Worm (Caenorhabditis elegans) whole organism, midembryonic: ENCODE measurements around the gene H17B01.5.

Experiments used
- T22C8.4 ChIP-seq: fragments of 200-800 bp; sonication (Bioruptor generic); IDR thresholded peaks from 2 replicates; pipeline ENCODE4 v1.3.6; 2022; ENCODE audit warnings: missing genetic modification characterization, missing compliant biosample characterization
- cog-1 ChIP-seq: sonication (generic microtip); optimal IDR thresholded peaks from 2 replicates; lab custom pipeline; 2016; ENCODE audit warnings: missing genetic modification characterization, missing compliant biosample characterization
- flt-1 ChIP-seq: fragments of 200-800 bp; sonication (Bioruptor generic); IDR thresholded peaks from 2 replicates; pipeline ENCODE4 v1.3.6; 2022; ENCODE audit warnings: missing genetic modification characterization, missing compliant biosample characterization
- klf-2 ChIP-seq: fragments of 200-800 bp; sonication (Bioruptor generic); conservative IDR thresholded peaks from 2 replicates; pipeline ENCODE4 v1.3.6; 2022; ENCODE audit warnings: missing genetic modification reagents, missing genetic modification characterization, missing compliant biosample characterization
- med-1 ChIP-seq: sonication (generic microtip); optimal IDR thresholded peaks from 2 replicates; lab custom pipeline; 2017; ENCODE audit warnings: missing genetic modification characterization, mild to moderate bottlenecking, missing compliant biosample characterization, antibody characterized with exemption, missing genetic modification reagents; ENCODE audit not compliant: insufficient read depth
- ref-1 ChIP-seq: fragments of 200-800 bp; sonication (Bioruptor generic); conservative IDR thresholded peaks from 2 replicates; pipeline ENCODE4 v1.3.6; 2022; ENCODE audit warnings: missing genetic modification reagents, missing genetic modification characterization, missing compliant biosample characterization
- tab-1 ChIP-seq: fragments of 200-800 bp; sonication (Bioruptor generic); IDR thresholded peaks from 2 replicates; pipeline ENCODE4 v1.3.6; 2022; ENCODE audit warnings: missing genetic modification characterization, missing compliant biosample characterization
- ztf-23 ChIP-seq: fragments of 200-800 bp; sonication (Bioruptor generic); IDR thresholded peaks from 2 replicates; pipeline ENCODE4 v1.3.6; 2022; ENCODE audit warnings: missing genetic modification reagents, missing genetic modification characterization, missing compliant biosample characterization
- ztf-29 ChIP-seq: fragments of 200-800 bp; sonication (Bioruptor generic); IDR thresholded peaks from 2 replicates; pipeline ENCODE4 v1.3.6; 2022; ENCODE audit warnings: missing genetic modification reagents, missing genetic modification characterization, missing compliant biosample characterization

H17B01.5 gene

DNA sequence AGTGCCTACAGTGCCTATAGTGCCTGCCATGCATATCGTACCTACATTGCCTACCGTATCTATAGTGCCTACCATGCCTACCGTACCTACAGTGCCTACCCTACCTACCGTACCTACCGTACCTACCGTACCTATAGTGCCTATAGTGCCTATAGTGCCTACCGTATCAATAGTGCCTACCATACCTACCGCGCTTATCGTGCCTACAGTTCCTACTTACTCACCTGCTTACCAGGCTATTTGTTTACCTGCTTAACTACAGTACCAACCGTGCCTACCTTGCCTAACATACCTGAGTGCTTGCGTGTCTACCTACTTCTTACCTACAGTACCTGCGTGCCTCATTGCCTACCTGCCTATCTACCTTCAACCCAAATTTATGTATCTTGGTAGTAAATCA, 31.9 kb downstream of the H17B01.5 start:
- no peak for TF ChIP-seq cog-1 (tag; lab: Kevin White, UChicago)
- no peak for TF ChIP-seq T22C8.4 (GFP tag; lab: Robert Waterston, UW)
- no peak for TF ChIP-seq ref-1 (GFP tag; lab: Robert Waterston, UW)
- no peak for TF ChIP-seq flt-1 (GFP tag; lab: Robert Waterston, UW)
- TF ChIP-seq klf-2 (GFP tag; lab: Robert Waterston, UW), result no peak
- TF ChIP-seq ztf-29 (GFP tag; lab: Robert Waterston, UW), result no peak
- no peak for TF ChIP-seq ztf-23 (GFP tag; lab: Robert Waterston, UW)
- TF ChIP-seq med-1 (GFP tag; lab: Kevin White, UChicago), result no peak
- TF ChIP-seq tab-1 (GFP tag; lab: Robert Waterston, UW), result no peak

DNA sequence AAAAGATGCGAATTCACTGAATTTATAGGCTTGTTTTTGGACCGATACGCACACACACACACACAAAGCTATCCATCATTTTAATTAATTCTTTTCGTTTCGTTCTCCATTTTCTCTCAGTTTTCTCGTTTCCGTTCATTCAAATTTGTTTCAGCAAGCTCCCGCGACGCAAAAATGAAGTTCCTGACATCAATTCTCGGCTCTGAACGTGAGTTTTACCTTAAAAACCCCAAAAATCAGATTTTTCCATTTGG, 35.1 kb downstream of the H17B01.5 start, which contains the start of gene Y51H7C.3:
Gene Y51H7C.3, plus strand, starts transcription at position 155 of the 254 bp plus-strand sequence.
- no peak for TF ChIP-seq ref-1 (GFP tag; lab: Robert Waterston, UW)
- TF ChIP-seq flt-1 (GFP tag; lab: Robert Waterston, UW), result no peak
- no peak for TF ChIP-seq ztf-29 (GFP tag; lab: Robert Waterston, UW)
- TF ChIP-seq ztf-23 (GFP tag; lab: Robert Waterston, UW), result no peak

DNA sequence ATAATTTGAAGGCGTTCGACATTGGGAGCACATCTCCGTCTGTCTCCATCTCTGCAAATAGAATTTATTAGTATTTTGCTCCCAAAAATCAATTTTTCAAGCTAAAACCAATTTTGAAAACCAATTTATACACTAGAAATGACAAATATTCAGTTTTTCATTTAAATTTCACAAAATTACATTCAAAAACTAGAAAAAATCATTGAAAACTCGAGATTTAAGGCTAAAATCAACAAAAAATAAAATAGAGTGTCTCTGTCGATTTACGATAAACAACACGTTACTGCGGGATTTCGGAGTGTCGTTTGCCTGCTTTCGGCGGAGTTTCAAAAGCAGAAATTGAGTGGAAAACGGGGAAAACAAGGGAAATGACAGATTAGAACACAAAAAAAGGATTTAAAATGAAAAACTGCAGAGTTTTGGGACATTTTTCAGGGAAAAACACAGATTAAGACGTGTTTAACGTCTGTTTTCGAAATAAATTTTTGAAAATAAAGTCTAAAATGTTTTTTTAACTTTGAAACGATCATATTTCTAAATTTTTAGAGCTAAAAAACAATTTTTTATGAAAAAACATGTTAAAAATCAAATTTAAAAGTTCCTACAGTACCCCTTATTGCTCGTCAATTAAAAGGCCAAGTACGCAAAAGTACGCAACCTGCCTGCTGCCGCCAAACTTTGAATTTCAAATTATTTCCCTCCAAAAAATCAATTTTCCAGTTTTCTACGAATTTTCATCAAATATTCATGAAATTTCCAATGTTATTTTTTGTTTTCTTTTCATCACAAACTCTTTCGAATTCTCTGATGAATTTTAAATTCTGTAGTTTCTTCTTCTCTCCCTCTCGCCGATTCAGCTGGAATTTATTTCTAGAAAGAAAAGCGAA, 35.7 kb downstream of the H17B01.5 start, which contains the start of gene nol-6:
Gene nol-6, minus strand, starts transcription at position 51 of the 887 bp plus-strand sequence.
- TF ChIP-seq ref-1 (GFP tag; lab: Robert Waterston, UW) (no peak), flt-1 (GFP tag; lab: Robert Waterston, UW) (peak; percentile 36; the same call in 1 of the 2 replicates)

DNA sequence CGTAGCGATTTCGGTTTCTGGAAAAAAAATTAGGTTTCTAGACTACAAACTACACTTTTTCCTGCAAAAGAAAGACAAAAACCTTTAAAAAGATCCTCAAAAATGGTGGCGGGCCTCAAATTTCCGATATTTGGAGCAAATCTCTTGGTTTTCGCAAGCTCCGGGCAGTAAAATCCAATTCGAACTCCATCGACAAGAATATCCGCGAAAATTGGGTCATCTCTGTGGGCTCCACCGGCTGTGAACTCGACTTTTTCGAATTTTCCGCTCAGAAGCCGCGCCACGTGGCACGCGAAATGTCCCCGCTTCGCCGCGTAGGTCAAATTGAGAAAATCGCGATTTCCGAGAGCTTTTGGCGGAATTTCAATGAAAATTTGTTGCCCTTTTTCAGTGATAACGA, 36.7 kb downstream of the H17B01.5 start:
- TF ChIP-seq ztf-29 (GFP tag; lab: Robert Waterston, UW), result no peak
- no peak for TF ChIP-seq med-1 (GFP tag; lab: Kevin White, UChicago)
- TF ChIP-seq cog-1 (tag; lab: Kevin White, UChicago), result no peak
- no peak for TF ChIP-seq T22C8.4 (GFP tag; lab: Robert Waterston, UW)
- no peak for TF ChIP-seq tab-1 (GFP tag; lab: Robert Waterston, UW)
- no peak for TF ChIP-seq ref-1 (GFP tag; lab: Robert Waterston, UW)
- no peak for TF ChIP-seq flt-1 (GFP tag; lab: Robert Waterston, UW)
- no peak for TF ChIP-seq ztf-23 (GFP tag; lab: Robert Waterston, UW)
- no peak for TF ChIP-seq klf-2 (GFP tag; lab: Robert Waterston, UW)

DNA sequence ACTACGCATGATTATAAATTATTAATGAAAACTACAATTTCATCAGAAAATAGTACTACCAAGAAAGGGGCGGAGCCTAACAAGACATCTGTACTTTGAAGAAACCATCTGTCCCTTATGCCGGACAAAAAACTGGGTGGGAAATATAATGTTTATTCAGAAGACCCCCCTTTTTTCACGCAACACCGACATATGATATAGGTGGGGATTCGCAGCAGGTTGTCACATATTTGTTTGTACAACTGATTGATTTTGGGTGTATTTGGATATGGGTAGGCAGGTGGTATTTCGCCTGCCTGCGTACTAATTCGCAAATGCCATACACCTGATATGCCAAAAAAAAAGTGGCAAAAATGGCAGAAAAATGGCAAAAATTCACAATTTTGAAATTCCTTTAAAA, 49.7 kb downstream of the H17B01.5 start, which contains the start of gene Y51H7C.10:
Gene Y51H7C.10, minus strand, starts transcription at position 101 of the 400 bp plus-strand sequence.
- TF ChIP-seq tab-1 (GFP tag; lab: Robert Waterston, UW), result no peak
- TF ChIP-seq flt-1 (GFP tag; lab: Robert Waterston, UW), result no peak
- no peak for TF ChIP-seq ref-1 (GFP tag; lab: Robert Waterston, UW)
- no peak for TF ChIP-seq klf-2 (GFP tag; lab: Robert Waterston, UW)
- TF ChIP-seq T22C8.4 (GFP tag; lab: Robert Waterston, UW), result no peak
- TF ChIP-seq ztf-29 (GFP tag; lab: Robert Waterston, UW), result no peak
- TF ChIP-seq med-1 (GFP tag; lab: Kevin White, UChicago), result no peak
